Worm (Caenorhabditis elegans): ENCODE measurements around the gene Y66D12A.24.

DNA sequence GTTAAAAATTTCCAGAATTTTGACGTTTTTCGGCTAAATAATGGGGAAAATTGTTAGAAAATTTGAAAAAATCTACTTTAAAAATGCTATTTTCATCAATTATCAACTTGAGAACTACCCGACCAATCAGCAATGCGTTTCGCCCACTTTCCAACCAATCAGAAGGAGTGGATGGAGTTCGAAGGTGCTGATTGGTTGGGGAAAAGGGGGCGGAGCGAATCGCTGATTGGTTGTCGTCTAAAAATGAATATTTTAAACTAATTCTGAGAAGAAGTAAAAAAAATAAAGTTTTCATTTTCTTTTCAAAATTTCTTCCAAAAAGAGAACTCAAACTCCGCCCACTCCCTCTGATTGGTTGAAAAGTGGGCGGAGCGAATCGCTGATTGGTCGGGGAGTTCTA is 6.4 kb upstream of the Y66D12A.24 start:
- no peak for TF ChIP-seq flt-1 (GFP tag; IDR thresholded peaks at IDR 0.05)
- no peak for TF ChIP-seq ztf-23 (GFP tag; IDR thresholded peaks at IDR 0.05)
- TF ChIP-seq med-1 (GFP tag; optimal IDR thresholded peaks at IDR 0.05; ENCODE audit: insufficient read depth), result no peak
- TF ChIP-seq tab-1 (GFP tag; IDR thresholded peaks at IDR 0.05), result no peak
- no peak for TF ChIP-seq ref-1 (GFP tag; conservative IDR thresholded peaks at IDR 0.05)
